Worm (Caenorhabditis elegans): ENCODE measurements around the gene T19H5.6.

DNA sequence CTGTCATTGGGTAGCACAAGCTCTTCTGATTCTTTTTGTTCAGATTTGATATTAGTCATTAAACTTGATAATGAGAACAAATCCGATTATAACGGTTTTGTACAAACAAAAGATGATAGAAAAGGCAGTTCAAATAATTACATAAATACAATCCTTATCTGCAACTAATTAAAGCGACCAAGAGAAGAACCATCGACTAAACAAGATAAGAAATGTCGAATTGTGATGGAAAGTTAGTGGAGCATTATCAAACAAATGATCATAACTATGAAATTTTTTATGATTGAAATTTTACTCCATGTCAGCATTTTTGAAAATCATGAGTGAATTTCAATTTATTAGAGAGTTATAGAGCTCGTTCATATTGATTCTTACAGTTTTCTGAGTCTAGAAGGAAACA is 1.6 kb downstream of the T19H5.6 start, which contains the start of gene chil-23:
- no peak for TF ChIP-seq ref-1 (GFP tag; conservative IDR thresholded peaks at IDR 0.05)
- TF ChIP-seq ztf-23 (GFP tag; IDR thresholded peaks at IDR 0.05): no peak
- TF ChIP-seq flt-1 (GFP tag; IDR thresholded peaks at IDR 0.05): no peak
